Fruit fly (Drosophila melanogaster) whole organism, larva: Measurements from ENCODE around the gene CG31199.

Experiments used
- noc ChIP-seq: fragments of 200-800 bp; sonication (Bioruptor generic); optimal IDR thresholded peaks from 3 replicates; lab custom pipeline; 2019; ENCODE audit warnings: missing biosample characterization, mild to moderate bottlenecking, missing genetic modification characterization, moderate library complexity

The CG31199 gene

dm6 chr3R:20765302-20766155 lies 21.9 kb upstream of the CG31199 start:
- TF ChIP-seq noc, result no peak

- TF ChIP-seq noc, result no peak
Measured at dm6 chr3R:20764058-20764457, 20.4 kb upstream of the CG31199 start.

DNA sequence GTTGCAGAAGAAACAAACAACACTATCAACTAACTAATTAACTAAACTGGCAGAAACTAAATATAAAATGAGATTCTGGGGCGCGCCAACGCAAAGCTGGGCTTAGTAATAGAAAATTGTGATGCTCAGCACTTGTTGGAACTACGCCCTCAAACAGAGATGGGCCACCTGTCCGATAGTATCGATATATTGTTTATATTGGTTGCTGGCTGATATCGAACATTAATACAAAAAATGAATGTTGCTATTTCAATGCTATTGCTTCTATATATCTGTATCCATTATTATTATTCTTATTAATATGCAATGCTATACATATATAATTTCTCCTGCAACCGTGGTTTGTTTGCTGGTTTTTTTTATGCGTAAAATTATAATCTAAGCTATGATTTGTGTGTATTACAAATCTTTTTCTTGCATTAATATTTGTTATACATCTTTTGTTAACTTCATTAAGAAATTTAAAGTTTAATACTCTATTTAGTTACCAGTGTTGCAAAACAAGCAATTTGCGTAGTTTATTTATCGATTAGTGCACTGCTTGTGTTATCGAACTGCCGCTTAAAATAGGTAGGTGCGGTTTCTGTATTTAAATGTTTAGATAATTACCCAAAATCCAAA lies 18.6 kb upstream of the CG31199 start, which contains the start of gene CG31195:
Gene CG31195 (minus strand): TSS at position 195 of the 621 bp plus-strand sequence.
- TF ChIP-seq noc, result no peak

- no peak for TF ChIP-seq noc
Measured at dm6 chr3R:20756429-20756828, 12.8 kb upstream of the CG31199 start, which contains the start of gene Syp. Gene Syp, plus strand, starts transcription at chr3R:20756729.

dm6 chr3R:20754991-20755390 lies 11.3 kb upstream of the CG31199 start:
- no peak for TF ChIP-seq noc

DNA sequence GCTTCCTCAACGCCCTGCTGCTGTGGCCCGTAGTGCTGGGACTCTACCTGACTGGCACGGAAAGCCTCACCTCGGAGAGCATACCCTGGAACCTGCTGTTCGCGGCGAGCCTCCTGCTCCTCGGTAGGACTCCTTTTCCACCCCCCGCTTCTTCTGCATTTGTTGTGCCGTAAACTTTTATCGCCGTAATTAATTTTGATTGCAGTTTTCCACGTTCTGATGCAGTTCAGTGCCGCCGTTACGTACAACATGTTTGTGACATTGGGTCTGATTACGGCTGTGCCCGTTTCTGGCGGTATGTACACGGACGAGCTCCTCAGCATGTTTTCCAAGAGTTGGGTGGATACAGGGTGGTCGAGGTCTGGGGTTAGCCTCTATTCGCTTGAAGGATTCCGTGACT lies 5.9 kb upstream of the CG31199 start:
- no peak for TF ChIP-seq noc

DNA sequence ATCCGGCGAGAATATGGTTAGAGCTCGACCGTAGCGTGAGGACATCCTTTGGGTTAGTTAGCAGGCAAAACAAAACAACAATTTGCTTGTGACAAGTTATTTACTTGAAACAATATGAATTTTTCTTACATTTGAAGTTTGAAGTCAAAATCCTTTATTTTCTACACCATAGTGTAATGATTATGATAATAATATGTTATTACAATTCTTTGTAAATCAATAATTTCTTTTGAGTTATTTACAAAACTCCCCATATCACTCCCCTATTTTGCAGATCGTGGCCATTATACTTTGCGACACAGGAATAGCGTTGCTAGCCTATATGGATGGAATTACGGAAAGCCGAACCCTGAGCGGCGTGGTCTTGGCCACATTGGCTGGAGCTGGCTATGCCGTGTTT lies 5.3 kb upstream of the CG31199 start, which contains the start of gene Prosalpha4T1:
Gene Prosalpha4T1 (minus strand): TSS at position 101 of the 400 bp plus-strand sequence.
- TF ChIP-seq noc, result no peak

dm6 chr3R:20745238-20745637 lies 1.6 kb upstream of the CG31199 start, which contains the start of gene CG31200:
Gene CG31200, minus strand, starts transcription at chr3R:20745338.
- no peak for TF ChIP-seq noc

DNA sequence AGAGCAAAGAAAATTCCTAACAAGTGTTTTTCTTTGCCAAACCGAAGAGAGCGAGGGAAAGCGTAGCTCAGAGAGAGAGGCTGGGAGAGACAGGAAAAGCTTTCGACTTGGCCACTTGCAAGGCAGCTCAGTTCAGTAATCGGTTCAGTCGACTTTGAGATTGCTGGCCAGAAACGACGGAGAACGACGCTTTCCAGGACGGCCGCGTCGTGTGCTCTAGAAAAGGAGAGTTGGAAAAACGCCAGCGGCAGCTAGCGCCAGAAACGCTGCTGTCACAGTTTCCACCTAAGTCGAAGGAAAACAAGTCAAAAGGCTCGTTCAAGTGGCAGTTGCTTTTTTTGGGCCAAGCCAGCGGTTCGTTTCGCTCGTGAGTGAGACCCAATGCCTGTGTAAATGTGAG lies 3.7 kb downstream of the CG31199 start, which contains the start of gene CG42322:
Gene CG42322 (plus strand): TSS at position 138 of the 400 bp plus-strand sequence.
- no peak for TF ChIP-seq noc

DNA sequence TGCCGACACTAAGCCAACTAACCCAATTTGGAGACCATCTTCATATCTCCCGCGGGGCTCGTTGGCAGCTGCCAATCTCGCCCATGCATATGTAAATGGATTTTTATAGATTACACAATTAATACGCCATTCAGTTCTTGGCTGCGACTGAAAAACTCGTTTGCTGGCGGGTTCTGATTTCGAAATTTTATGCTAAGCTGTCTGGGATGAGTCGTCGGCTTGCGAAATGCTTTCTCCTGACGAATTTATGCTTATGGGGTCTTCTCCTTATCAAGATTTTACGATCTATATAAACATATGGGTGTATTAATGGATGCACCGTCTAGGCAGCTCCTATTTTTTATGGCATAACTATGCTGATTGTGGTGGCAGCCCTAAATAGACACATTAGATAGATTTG lies 4.7 kb downstream of the CG31199 start, which contains the start of gene CG17267:
Gene CG17267 (minus strand): TSS at position 101 of the 400 bp plus-strand sequence.
- TF ChIP-seq noc, result no peak

DNA sequence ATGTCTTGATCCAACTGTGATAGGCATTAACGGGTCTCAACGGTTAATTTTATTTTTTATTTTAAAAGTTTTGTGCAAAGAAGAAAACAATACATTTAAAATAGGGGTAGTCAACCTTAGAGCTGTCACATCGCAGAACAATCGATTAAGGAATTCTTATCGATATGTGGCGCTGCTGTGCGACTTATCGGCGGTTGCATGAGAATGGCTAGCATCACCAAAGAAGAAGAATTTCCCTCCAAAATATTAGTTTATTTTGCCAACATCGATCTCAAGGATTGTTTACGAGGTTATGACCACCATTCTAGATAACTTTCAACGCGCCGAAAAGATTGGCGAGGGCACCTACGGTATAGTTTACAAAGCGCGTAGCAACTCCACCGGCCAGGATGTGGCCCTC lies 8.3 kb downstream of the CG31199 start, which contains the start of gene Cdk2:
Gene Cdk2 (plus strand): TSS at position 219 of the 400 bp plus-strand sequence.
- no peak for TF ChIP-seq noc

DNA sequence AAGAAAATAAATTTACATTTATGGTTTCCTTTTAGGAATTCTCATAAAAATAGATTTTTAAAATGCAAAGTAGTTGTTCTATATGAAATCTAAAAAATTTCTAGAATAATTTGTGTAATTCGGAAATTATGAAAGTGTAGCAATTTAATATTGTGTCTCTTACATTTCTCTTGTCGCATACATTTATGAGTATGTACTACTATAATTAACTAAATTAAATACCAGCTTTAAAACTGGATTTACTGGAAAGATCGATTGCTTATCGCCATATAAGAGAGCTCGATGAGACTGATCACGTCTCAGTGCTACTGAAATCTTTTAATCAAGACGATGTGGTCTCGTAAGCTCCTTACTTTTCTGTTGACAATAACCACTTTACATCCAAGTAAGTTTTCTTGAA lies 12.3 kb downstream of the CG31199 start, which contains the start of gene CG31205:
Gene CG31205 (plus strand): TSS at position 301 of the 400 bp plus-strand sequence.
- TF ChIP-seq noc, result no peak

DNA sequence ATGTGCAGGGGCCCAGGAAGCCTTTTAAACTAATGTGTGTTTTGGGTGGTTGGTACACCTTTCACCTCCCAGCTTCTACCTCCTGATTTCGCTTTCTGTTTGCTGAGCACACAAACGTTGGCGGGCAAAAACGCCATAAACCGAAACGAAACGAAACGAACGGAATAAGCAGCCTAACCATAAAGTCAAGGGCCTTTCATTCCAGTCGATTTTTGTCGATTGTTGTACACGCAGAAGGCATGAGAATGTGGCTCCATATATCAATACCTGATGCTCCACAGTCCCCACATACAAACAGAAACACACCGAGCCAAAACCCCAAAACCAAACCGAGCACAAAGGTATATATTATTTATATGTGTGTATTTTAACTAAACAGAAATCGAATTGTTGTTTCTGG lies 20.2 kb downstream of the CG31199 start:
- no peak for TF ChIP-seq noc

DNA sequence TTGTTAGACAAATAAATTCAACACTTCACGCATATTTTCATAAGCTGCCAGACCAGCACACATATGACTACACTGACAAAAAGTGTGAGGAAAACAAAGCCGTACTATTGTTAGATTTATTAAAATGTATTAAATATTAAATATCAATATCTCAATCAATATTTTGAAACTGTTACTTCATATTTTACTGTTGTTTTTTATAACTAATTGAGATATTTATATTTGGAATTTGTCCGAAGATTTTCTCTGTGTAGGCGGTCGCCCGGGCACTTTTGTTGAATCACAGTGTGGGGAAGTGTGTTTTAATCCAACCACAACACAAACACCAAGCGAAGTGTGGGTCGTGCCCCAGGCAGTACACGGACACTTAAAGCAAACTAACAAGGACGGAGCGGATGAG lies 24.4 kb downstream of the CG31199 start:
- no peak for TF ChIP-seq noc

DNA sequence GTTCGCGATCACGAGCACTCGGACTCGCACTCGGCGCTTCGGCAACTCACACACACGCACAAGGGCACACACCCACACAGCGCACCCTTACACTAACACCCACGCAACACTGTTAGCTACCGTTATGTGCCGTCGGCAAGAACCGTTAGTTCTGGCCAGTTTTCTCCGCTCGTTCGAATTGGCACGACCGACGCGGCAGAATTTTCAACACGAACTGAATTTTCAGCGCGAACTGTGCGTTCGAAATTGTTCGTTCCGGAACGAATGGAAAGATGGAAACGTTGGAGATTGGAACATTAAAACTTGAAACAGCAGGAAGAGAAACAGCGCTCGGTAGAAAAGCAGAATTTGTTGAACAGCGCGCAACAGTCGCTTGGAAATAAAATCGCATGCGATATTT lies 29.3 kb downstream of the CG31199 start, which contains the start of gene Oamb:
Gene Oamb (minus strand): TSS at position 218 of the 400 bp plus-strand sequence.
- no peak for TF ChIP-seq noc
